Fruit fly (Drosophila melanogaster): ENCODE results near the gene CG9330.
A peak's percentile ranks its signal among the peaks of the same experiment; 100 is the strongest.

CG9330 gene

DNA sequence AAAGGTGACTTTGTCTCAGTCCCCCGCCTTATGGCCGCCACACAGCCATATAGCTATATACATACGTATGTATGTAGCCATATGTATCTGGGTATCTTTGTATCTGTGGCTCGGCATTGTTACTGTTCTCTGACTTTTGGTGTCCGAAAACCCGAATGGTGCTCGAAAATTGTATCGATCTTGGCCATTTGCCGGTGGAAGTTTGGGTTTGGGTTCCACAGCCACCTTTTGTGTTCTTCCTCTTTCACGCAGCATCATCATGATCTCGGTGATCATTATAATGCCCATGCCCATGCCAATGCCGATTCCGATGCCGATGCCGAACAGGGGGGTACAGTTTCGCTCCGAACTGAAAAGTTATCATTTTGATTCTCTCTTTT lies 28.1 kb upstream of the CG9330 start:
- TF ChIP-seq CG10543 (GFP tag; optimal IDR thresholded peaks at IDR 0.05) (peak; percentile 51), Scr (GFP tag; IDR thresholded peaks at IDR 0.05; ENCODE audit: partially characterized antibody) (0 out of 2 replicates have a peak, but pooled peaks have one; percentile 10), CG10147 (GFP tag; optimal IDR thresholded peaks at IDR 0.05) (no peak), CG17385 (GFP tag; optimal IDR thresholded peaks at IDR 0.05) (peak; percentile 82), Deaf1 (tag; optimal IDR thresholded peaks at IDR 0.05) (peak; percentile 64), maf-S (GFP tag; optimal IDR thresholded peaks at IDR 0.05) (no peak), sens (GFP tag) (peak; percentile 69), kni (GFP tag; optimal IDR thresholded peaks at IDR 0.05) (peak; percentile 97), tll (GFP tag; optimal IDR thresholded peaks at IDR 0.05) (peak in 1 of 2 experiments; percentile 66), onecut (GFP tag; IDR thresholded peaks at IDR 0.05) (peak; percentile 23; the same call in 1 of the 2 replicates), CG2712 (tag; optimal IDR thresholded peaks at IDR 0.05) (no peak), amos (GFP tag; IDR thresholded peaks at IDR 0.05; ENCODE audit: partially characterized antibody) (no peak), ken (GFP tag; IDR thresholded peaks at IDR 0.05) (no peak), oc (tag; optimal IDR thresholded peaks at IDR 0.05) (no peak), cg (GFP tag; optimal IDR thresholded peaks at IDR 0.05) (peak; percentile 68), CG1024 (GFP tag; IDR thresholded peaks at IDR 0.05) (no peak), sug (tag; optimal IDR thresholded peaks at IDR 0.05) (peak; percentile 21), Lpt (GFP tag; optimal IDR thresholded peaks at IDR 0.05) (peak; percentile 84), lbe (GFP tag; optimal IDR thresholded peaks at IDR 0.05) (peak; percentile 28), CG13894 (tag; optimal IDR thresholded peaks at IDR 0.05) (peak; percentile 92), CG12219 (GFP tag; optimal IDR thresholded peaks at IDR 0.05) (no peak), CG8281 (tag; optimal IDR thresholded peaks at IDR 0.05) (no peak), pros (GFP tag; optimal IDR thresholded peaks at IDR 0.05) (peak; percentile 68), CG12769 (tag; optimal IDR thresholded peaks at IDR 0.05) (peak; percentile 85), Camta (GFP tag; optimal IDR thresholded peaks at IDR 0.05) (no peak), dpn (GFP tag; optimal IDR thresholded peaks at IDR 0.05) (no peak), D (optimal IDR thresholded peaks at IDR 0.05) (peak; percentile 85), D (GFP tag; optimal IDR thresholded peaks at IDR 0.05) (no peak), wdn (GFP tag; IDR thresholded peaks at IDR 0.05) (peak; percentile 5; the same call in 1 of the 2 replicates)

DNA sequence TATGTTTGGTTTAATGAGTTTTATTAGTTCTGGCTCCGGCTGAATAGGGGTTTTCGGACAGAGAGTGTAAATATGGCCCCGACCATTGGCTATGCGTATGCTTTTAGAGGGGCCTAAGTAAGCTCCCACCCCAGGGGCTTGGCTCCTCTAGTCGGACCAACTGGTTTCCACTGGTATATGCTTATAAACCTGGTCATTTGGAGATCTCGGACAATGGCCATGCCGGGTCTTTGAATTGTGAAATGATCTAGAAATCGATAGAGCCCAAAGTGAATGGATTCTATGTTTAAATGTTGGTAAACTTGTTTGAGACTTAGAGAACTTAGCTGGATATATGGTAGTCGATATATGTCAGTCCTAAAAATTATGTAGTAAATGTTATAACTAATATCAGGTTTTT lies 27.4 kb upstream of the CG9330 start:
- TF ChIP-seq eyg (GFP tag; optimal IDR thresholded peaks at IDR 0.05) (no peak), CG16815 (GFP tag; optimal IDR thresholded peaks at IDR 0.05) (no peak), crol (GFP tag; IDR thresholded peaks at IDR 0.05) (no peak), onecut (GFP tag; IDR thresholded peaks at IDR 0.05) (no peak), CG17829 (tag; optimal IDR thresholded peaks at IDR 0.05) (no peak), CG16863 (GFP tag; optimal IDR thresholded peaks at IDR 0.05) (no peak), jing (GFP tag; optimal IDR thresholded peaks at IDR 0.05) (no peak), salm (tag; optimal IDR thresholded peaks at IDR 0.05) (no peak), oc (tag; optimal IDR thresholded peaks at IDR 0.05) (peak; percentile 39), esg (GFP tag; conservative IDR thresholded peaks at IDR 0.05) (no peak), pros (GFP tag; optimal IDR thresholded peaks at IDR 0.05) (no peak), CG12769 (tag; optimal IDR thresholded peaks at IDR 0.05) (peak; percentile 49), Med (GFP tag) (no peak), bbx (GFP tag; IDR thresholded peaks at IDR 0.05; ENCODE audit: partially characterized antibody) (0 out of 2 replicates have a peak, but pooled peaks have one; percentile 2), ssp (GFP tag; IDR thresholded peaks at IDR 0.05) (no peak), cad (GFP tag; optimal IDR thresholded peaks at IDR 0.05) (no peak), CG18619 (GFP tag; optimal IDR thresholded peaks at IDR 0.05) (no peak), btn (GFP tag; optimal IDR thresholded peaks at IDR 0.05) (no peak), dysf (GFP tag; IDR thresholded peaks at IDR 0.05) (no peak), Hmx (GFP tag; optimal IDR thresholded peaks at IDR 0.05) (no peak), CG17186 (GFP tag; optimal IDR thresholded peaks at IDR 0.05) (no peak), row (GFP tag; IDR thresholded peaks at IDR 0.05) (no peak), Optix (GFP tag; IDR thresholded peaks at IDR 0.05) (no peak), CG32772 (GFP tag; IDR thresholded peaks at IDR 0.05) (no peak), nmo (GFP tag; optimal IDR thresholded peaks at IDR 0.05) (no peak), tio (GFP tag; optimal IDR thresholded peaks at IDR 0.05) (no peak), CG10654 (GFP tag; optimal IDR thresholded peaks at IDR 0.05) (no peak)
